Fruit fly (Drosophila melanogaster) whole organism, wandering third instar larva: ENCODE data around the gene Awh.

Experiments used
- h ChIP-seq: fragments of 200-800 bp; sonication (Bioruptor generic); optimal IDR thresholded peaks from 3 replicates; lab custom pipeline; 2016; ENCODE audit warnings: missing biosample characterization, mild to moderate bottlenecking, missing genetic modification characterization
- usp ChIP-seq: fragments of >200 bp; optimal IDR thresholded peaks from 2 replicates; lab custom pipeline; 2017; ENCODE audit warnings: missing biosample characterization, missing genetic modification characterization

DNA sequence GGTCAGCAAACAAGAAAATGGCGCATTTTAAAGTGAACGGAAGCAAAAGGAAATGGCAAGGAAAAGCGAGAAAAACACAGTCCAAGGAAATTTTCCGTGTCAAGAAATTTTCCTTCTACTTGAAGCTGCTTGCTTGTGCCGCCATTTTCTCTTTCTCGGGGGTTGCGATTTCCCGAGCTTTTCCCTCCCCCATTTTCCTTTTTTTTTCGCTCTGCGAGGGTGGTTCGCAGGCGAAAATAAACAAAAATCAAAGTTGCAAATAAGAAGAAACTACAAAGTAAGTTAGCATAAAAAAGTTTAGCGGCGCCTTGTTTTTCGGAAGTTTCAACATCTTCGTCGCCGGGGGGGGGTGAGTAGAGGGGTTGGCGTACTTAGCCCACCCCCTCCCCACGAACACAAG lies 41.4 kb downstream of the Awh start:
- TF ChIP-seq h: no peak
- no peak for TF ChIP-seq usp
